Fruit fly (Drosophila melanogaster): Measurements from ENCODE around the gene Gal.

Gal gene

DNA sequence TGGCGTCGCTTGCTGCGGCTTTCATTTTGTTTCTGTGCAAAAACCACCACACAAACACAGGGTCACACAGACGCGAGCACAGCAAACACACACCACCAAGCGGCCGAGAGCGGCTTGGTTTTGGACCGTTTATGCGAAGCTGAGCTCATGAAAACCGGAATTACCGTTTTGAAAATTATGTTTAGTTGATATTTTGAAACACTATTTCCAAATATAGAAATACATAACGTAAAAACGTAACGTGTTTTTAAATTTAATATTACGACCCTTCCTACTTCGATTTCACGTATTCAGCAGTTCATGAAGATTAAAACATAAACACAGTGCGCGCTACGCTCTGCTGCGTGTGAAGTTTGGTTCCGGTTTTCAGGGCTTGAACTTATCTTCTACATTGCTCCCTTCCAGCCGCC lies 44.6 kb upstream of the Gal start (continued):
- TF ChIP-seq Fer1 (GFP tag; optimal IDR thresholded peaks at IDR 0.05) = peak; percentile 99
- peak; percentile 88 for TF ChIP-seq pnt (GFP tag; optimal IDR thresholded peaks at IDR 0.05)
- TF ChIP-seq D19A (tag; optimal IDR thresholded peaks at IDR 0.05) = peak; percentile 95
- TF ChIP-seq wek (GFP tag; optimal IDR thresholded peaks at IDR 0.05) = peak; percentile 91
- TF ChIP-seq luna (GFP tag; optimal IDR thresholded peaks at IDR 0.05) = peak; percentile 83
- TF ChIP-seq insv (GFP tag; optimal IDR thresholded peaks at IDR 0.05) = peak; percentile 5 to 77
- TF ChIP-seq CG9609 (GFP tag; optimal IDR thresholded peaks at IDR 0.05) = peak; percentile 88
- peak; percentile 88 for TF ChIP-seq CG8290 (GFP tag; optimal IDR thresholded peaks at IDR 0.05)
- TF ChIP-seq CG8290 (tag; optimal IDR thresholded peaks at IDR 0.05) = peak; percentile 84 to 98
- peak; percentile 94 for TF ChIP-seq Bteb2 (GFP tag; optimal IDR thresholded peaks at IDR 0.05)
- TF ChIP-seq sr (GFP tag; IDR thresholded peaks at IDR 0.05) = peak; percentile 75; the same call in 2 of the 3 replicates
- peak; percentile 90 for TF ChIP-seq Nf-YA (GFP tag; IDR thresholded peaks at IDR 0.05)
- peak; percentile 88 for TF ChIP-seq Chrac-16 (GFP tag; optimal IDR thresholded peaks at IDR 0.05)
- TF ChIP-seq CG16863 (GFP tag; optimal IDR thresholded peaks at IDR 0.05) = peak; percentile 95
- peak; percentile 66 for TF ChIP-seq CG17612 (GFP tag; IDR thresholded peaks at IDR 0.05)
- peak; percentile 79 for TF ChIP-seq ac (GFP tag; optimal IDR thresholded peaks at IDR 0.05)
- peak; percentile 65 for TF ChIP-seq CG17802 (tag; optimal IDR thresholded peaks at IDR 0.05)
- TF ChIP-seq zen (tag; optimal IDR thresholded peaks at IDR 0.05) = peak; percentile 88
- peak; percentile 94 for TF ChIP-seq CG15601 (tag; optimal IDR thresholded peaks at IDR 0.05)
- no peak for TF ChIP-seq Sin3A (optimal IDR thresholded peaks at IDR 0.05)
- TF ChIP-seq CG12391 (tag; optimal IDR thresholded peaks at IDR 0.05) = peak; percentile 98
- peak; percentile 85 for TF ChIP-seq Bdp1 (GFP tag; optimal IDR thresholded peaks at IDR 0.05)
- no peak for TF ChIP-seq Doc3 (GFP tag; IDR thresholded peaks at IDR 0.05; ENCODE audit: partially characterized antibody)
- peak; percentile 44; the same call in 1 of the 2 replicates for TF ChIP-seq dati (GFP tag; IDR thresholded peaks at IDR 0.05)
- peak; percentile 97 for TF ChIP-seq Atf6 (GFP tag; IDR thresholded peaks at IDR 0.05)
- peak; percentile 32 for TF ChIP-seq zf30C (GFP tag; optimal IDR thresholded peaks at IDR 0.05)
- no peak for TF ChIP-seq prd (optimal IDR thresholded peaks at IDR 0.05)
- peak; percentile 84 for TF ChIP-seq prd (GFP tag; IDR thresholded peaks at IDR 0.05)
- peak; percentile 95 for TF ChIP-seq Oli (tag; optimal IDR thresholded peaks at IDR 0.05)
- no peak for TF ChIP-seq sc (optimal IDR thresholded peaks at IDR 0.05)
- TF ChIP-seq sc (GFP tag; optimal IDR thresholded peaks at IDR 0.05) = peak; percentile 78
- peak; percentile 91 for TF ChIP-seq MTF-1 (GFP tag; optimal IDR thresholded peaks at IDR 0.05; ENCODE audit: borderline replicate concordance)
- peak; percentile 84 for TF ChIP-seq Taf1 (GFP tag; IDR thresholded peaks at IDR 0.05)
- TF ChIP-seq CG31388 (GFP tag; optimal IDR thresholded peaks at IDR 0.05) = peak; percentile 71
- no peak for TF ChIP-seq hth (optimal IDR thresholded peaks at IDR 0.05)
- peak; percentile 95 for TF ChIP-seq CG11723 (GFP tag; optimal IDR thresholded peaks at IDR 0.05)
- TF ChIP-seq disco-r (GFP tag; optimal IDR thresholded peaks at IDR 0.05) = peak; percentile 87
- TF ChIP-seq br (optimal IDR thresholded peaks at IDR 0.05) = no peak
- TF ChIP-seq dpn (GFP tag; optimal IDR thresholded peaks at IDR 0.05) = peak; percentile 94
- TF ChIP-seq gem (tag; optimal IDR thresholded peaks at IDR 0.05) = peak; percentile 98
- peak; percentile 80 for TF ChIP-seq Rx (GFP tag; IDR thresholded peaks at IDR 0.05)
- TF ChIP-seq Scr (GFP tag; IDR thresholded peaks at IDR 0.05; ENCODE audit: partially characterized antibody) = no peak
- TF ChIP-seq CG12219 (GFP tag; optimal IDR thresholded peaks at IDR 0.05) = peak; percentile 99
- no peak for TF ChIP-seq Dll (GFP tag; IDR thresholded peaks at IDR 0.05; ENCODE audit: partially characterized antibody)
- TF ChIP-seq org-1 (GFP tag; optimal IDR thresholded peaks at IDR 0.05) = peak; percentile 96
- peak; percentile 91 for TF ChIP-seq gce (GFP tag; IDR thresholded peaks at IDR 0.05)
- peak; percentile 85 for TF ChIP-seq zfh2 (GFP tag; optimal IDR thresholded peaks at IDR 0.05)
- TF ChIP-seq CG18599 (GFP tag; optimal IDR thresholded peaks at IDR 0.05) = peak; percentile 99
- TF ChIP-seq crp (GFP tag; optimal IDR thresholded peaks at IDR 0.05) = peak in 1 of 2 experiments; percentile 62
- no peak for TF ChIP-seq dan (GFP tag; IDR thresholded peaks at IDR 0.05)
- TF ChIP-seq ken (GFP tag; IDR thresholded peaks at IDR 0.05) = peak; percentile 93
- peak; percentile 82; the same call in 1 of the 3 replicates for TF ChIP-seq C15 (GFP tag; IDR thresholded peaks at IDR 0.05)
- peak; percentile 89 for TF ChIP-seq ap (GFP tag; IDR thresholded peaks at IDR 0.05)

All from whole organism, embryonic.